Fruit fly (Drosophila melanogaster) whole organism, embryonic: ENCODE data around the gene ZnT86D.

Experiments
- CG10267 ChIP-seq: fragments of 200-800 bp; sonication (Bioruptor generic); optimal IDR thresholded peaks from 2 replicates; lab custom pipeline; 2018; ENCODE audit warnings: missing biosample characterization, mild to moderate bottlenecking, missing genetic modification characterization, moderate library complexity
- CG12071 ChIP-seq: fragments of 200-800 bp; sonication (Bioruptor generic); optimal IDR thresholded peaks from 3 replicates; lab custom pipeline; 2018; ENCODE audit warnings: missing biosample characterization, mild to moderate bottlenecking, missing genetic modification characterization
- CG13296 ChIP-seq: fragments of 200-800 bp; sonication (Bioruptor generic); optimal IDR thresholded peaks from 3 replicates; lab custom pipeline; 2018; ENCODE audit warnings: missing biosample characterization, mild to moderate bottlenecking, missing genetic modification characterization
- CG13424 ChIP-seq: fragments of 200-800 bp; sonication (Bioruptor generic); optimal IDR thresholded peaks from 2 replicates; lab custom pipeline; 2019; ENCODE audit warnings: missing biosample characterization, mild to moderate bottlenecking, missing genetic modification characterization, moderate library complexity
- CG14014 ChIP-seq: fragments of 200-800 bp; sonication (Bioruptor generic); IDR thresholded peaks from 2 replicates; pipeline ENCODE4 v1.3.6; 2022; ENCODE audit warnings: missing biosample characterization, missing genetic modification characterization
- CG14860 ChIP-seq: fragments of 200-800 bp; sonication (Bioruptor generic); IDR thresholded peaks from 3 replicates; pipeline ENCODE4 v1.3.6; 2022; ENCODE audit warnings: missing biosample characterization, missing genetic modification characterization; ENCODE audit not compliant: partially characterized antibody
- CG15011 ChIP-seq: fragments of 200-800 bp; sonication (Bioruptor generic); optimal IDR thresholded peaks from 3 replicates; lab custom pipeline; 2018; ENCODE audit warnings: missing biosample characterization, mild to moderate bottlenecking, missing genetic modification characterization
- CG15514 ChIP-seq: fragments of 200-800 bp; sonication (Bioruptor generic); optimal IDR thresholded peaks from 3 replicates; lab custom pipeline; 2017; ENCODE audit warnings: missing biosample characterization, missing genetic modification characterization, mild to moderate bottlenecking, moderate library complexity, missing genetic modification reagents
- CG18599 ChIP-seq: fragments of 200-800 bp; sonication (Bioruptor generic); optimal IDR thresholded peaks from 3 replicates; lab custom pipeline; 2017; ENCODE audit warnings: missing biosample characterization, missing genetic modification characterization, mild to moderate bottlenecking, moderate library complexity, missing genetic modification reagents
- CG18619 ChIP-seq: fragments of 200-800 bp; sonication (Bioruptor generic); optimal IDR thresholded peaks from 3 replicates; lab custom pipeline; 2017; ENCODE audit warnings: missing biosample characterization, mild to moderate bottlenecking, missing genetic modification characterization
- CG30020 ChIP-seq: fragments of 200-800 bp; optimal IDR thresholded peaks from 2 replicates; lab custom pipeline; 2019; ENCODE audit warnings: missing biosample characterization, mild to moderate bottlenecking, missing genetic modification characterization, moderate library complexity
- CG33213 ChIP-seq: fragments of 200-800 bp; sonication (Bioruptor generic); optimal IDR thresholded peaks from 3 replicates; lab custom pipeline; 2016; ENCODE audit warnings: missing biosample characterization, missing genetic modification characterization
- CG34422 ChIP-seq: fragments of 200-800 bp; sonication (Bioruptor generic); IDR thresholded peaks from 3 replicates; pipeline ENCODE4 v1.3.6; 2022; ENCODE audit warnings: missing biosample characterization, missing genetic modification characterization
- CG4282 ChIP-seq: fragments of 200-800 bp; sonication (Bioruptor generic); optimal IDR thresholded peaks from 2 replicates; lab custom pipeline; 2016; ENCODE audit warnings: missing biosample characterization, missing genetic modification characterization
- CG4404 ChIP-seq: fragments of 200-800 bp; sonication (Bioruptor generic); IDR thresholded peaks from 2 replicates; pipeline ENCODE4 v1.3.6; 2022; ENCODE audit warnings: missing biosample characterization, missing genetic modification characterization
- CG5245 ChIP-seq: fragments of 200-800 bp; sonication (Bioruptor generic); optimal IDR thresholded peaks from 3 replicates; lab custom pipeline; 2016; ENCODE audit warnings: missing biosample characterization, missing genetic modification characterization
- CG6683 ChIP-seq: fragments of 200-800 bp; sonication (Bioruptor generic); optimal IDR thresholded peaks from 2 replicates; lab custom pipeline; 2017; ENCODE audit warnings: missing biosample characterization, mild to moderate bottlenecking, missing genetic modification characterization, missing genetic modification reagents
- CG6791 ChIP-seq: fragments of 200-800 bp; sonication (Bioruptor generic); IDR thresholded peaks from 3 replicates; pipeline ENCODE4 v1.3.6; 2022; ENCODE audit warnings: missing biosample characterization, missing genetic modification characterization; ENCODE audit not compliant: partially characterized antibody
- CG6854 ChIP-seq: fragments of 200-800 bp; sonication (Bioruptor generic); optimal IDR thresholded peaks from 3 replicates; lab custom pipeline; 2017; ENCODE audit warnings: missing biosample characterization, mild to moderate bottlenecking, missing genetic modification characterization
- CG8478 ChIP-seq: fragments of >200 bp; optimal IDR thresholded peaks from 2 replicates; lab custom pipeline; 2018
- CG9437 ChIP-seq: fragments of 200-800 bp; sonication (Bioruptor generic); optimal IDR thresholded peaks from 2 replicates; lab custom pipeline; 2018; ENCODE audit warnings: missing biosample characterization, mild to moderate bottlenecking, missing genetic modification characterization
- Doc2 ChIP-seq: fragments of 200-800 bp; sonication (Bioruptor generic); IDR thresholded peaks from 2 replicates; pipeline ENCODE4 v1.3.6; 2022; ENCODE audit warnings: missing biosample characterization, missing genetic modification characterization
- Dp ChIP-seq: fragments of 200-800 bp; sonication (Bioruptor generic); optimal IDR thresholded peaks from 2 replicates; lab custom pipeline; 2018; ENCODE audit warnings: missing biosample characterization, mild to moderate bottlenecking, missing genetic modification characterization, moderate library complexity
- H2.0 ChIP-seq: fragments of 200-800 bp; sonication (Bioruptor generic); IDR thresholded peaks from 2 replicates; pipeline ENCODE4 v1.3.6; 2022; ENCODE audit warnings: missing biosample characterization, missing genetic modification characterization
- Jarid2 ChIP-seq: fragments of 200-800 bp; sonication (Bioruptor generic); optimal IDR thresholded peaks from 3 replicates; lab custom pipeline; 2017; ENCODE audit warnings: mild to moderate bottlenecking, missing biosample characterization, missing genetic modification reagents, missing genetic modification characterization
- Kr ChIP-seq: fragments of 200-800 bp; sonication (Bioruptor generic); optimal IDR thresholded peaks from 2 replicates; lab custom pipeline; 2017; ENCODE audit warnings: missing biosample characterization, mild to moderate bottlenecking, missing genetic modification characterization
- Lim3 ChIP-seq: fragments of 200-800 bp; sonication (Bioruptor generic); IDR thresholded peaks from 2 replicates; pipeline ENCODE4 v1.3.6; 2022; ENCODE audit warnings: missing biosample characterization, missing genetic modification characterization
- Oaz ChIP-seq: fragments of 200-800 bp; sonication (Bioruptor generic); IDR thresholded peaks from 2 replicates; pipeline ENCODE4 v1.3.6; 2022; ENCODE audit warnings: missing biosample characterization, missing genetic modification characterization
- Scr ChIP-seq: fragments of 200-800 bp; sonication (Bioruptor generic); IDR thresholded peaks from 2 replicates; pipeline ENCODE4 v1.3.6; 2022; ENCODE audit warnings: missing biosample characterization, missing genetic modification characterization; ENCODE audit not compliant: partially characterized antibody
- ase ChIP-seq: fragments of 200-800 bp; sonication (Bioruptor generic); IDR thresholded peaks from 3 replicates; pipeline ENCODE4 v1.3.6; 2022; ENCODE audit warnings: missing biosample characterization, missing genetic modification characterization
- az2 ChIP-seq: fragments of 200-800 bp; sonication (Bioruptor generic); optimal IDR thresholded peaks from 3 replicates; lab custom pipeline; 2016; ENCODE audit warnings: missing biosample characterization, missing genetic modification characterization
- cas ChIP-seq: fragments of 200-800 bp; sonication (Bioruptor generic); IDR thresholded peaks from 2 replicates; pipeline ENCODE4 v1.3.6; 2022; ENCODE audit warnings: missing biosample characterization, missing genetic modification characterization
- chm ChIP-seq: fragments of 200-800 bp; sonication (Bioruptor generic); IDR thresholded peaks from 2 replicates; pipeline ENCODE4 v1.3.6; 2022; ENCODE audit warnings: missing biosample characterization, missing genetic modification characterization
- chn ChIP-seq: fragments of 200-800 bp; sonication (Bioruptor generic); optimal IDR thresholded peaks from 2 replicates; lab custom pipeline; 2016; ENCODE audit warnings: missing biosample characterization, missing genetic modification characterization
- corto ChIP-seq: fragments of 200-800 bp; sonication (Bioruptor generic); optimal IDR thresholded peaks from 2 replicates; lab custom pipeline; 2016; ENCODE audit warnings: missing biosample characterization, mild to moderate bottlenecking, missing genetic modification characterization, moderate library complexity
- crp ChIP-seq, 2 experiments: fragments of 200-800 bp; sonication (Bioruptor generic); optimal IDR thresholded peaks; 2 replicates in 1 of 2; 3 replicates in 1 of 2; lab custom pipeline; 2017; ENCODE audit warnings: missing biosample characterization in 2 of 2, missing genetic modification characterization in 2 of 2, mild to moderate bottlenecking in 1 of 2, moderate library complexity in 1 of 2
- dan ChIP-seq: fragments of 200-800 bp; sonication (Bioruptor generic); IDR thresholded peaks from 2 replicates; pipeline ENCODE4 v1.3.6; 2022; ENCODE audit warnings: missing biosample characterization, missing genetic modification characterization
- dysf ChIP-seq: fragments of 200-800 bp; sonication (Bioruptor generic); IDR thresholded peaks from 3 replicates; pipeline ENCODE4 v1.3.6; 2022; ENCODE audit warnings: missing biosample characterization, missing genetic modification characterization
- ems ChIP-seq: fragments of 200-800 bp; sonication (Bioruptor generic); optimal IDR thresholded peaks from 3 replicates; lab custom pipeline; 2016; ENCODE audit warnings: missing biosample characterization, missing genetic modification characterization
- gem ChIP-seq: fragments of 200-800 bp; sonication (Bioruptor generic); optimal IDR thresholded peaks from 2 replicates; lab custom pipeline; 2019; ENCODE audit warnings: missing biosample characterization, mild to moderate bottlenecking, missing genetic modification characterization, moderate library complexity
- h ChIP-seq: fragments of >200 bp; optimal IDR thresholded peaks from 2 replicates; lab custom pipeline; 2017
- hb ChIP-seq: fragments of 200-800 bp; sonication (Bioruptor generic); IDR thresholded peaks from 3 replicates; pipeline ENCODE4 v1.3.6; 2022; ENCODE audit warnings: missing biosample characterization, missing genetic modification characterization; ENCODE audit not compliant: partially characterized antibody
- ind ChIP-seq: fragments of 200-800 bp; sonication (Bioruptor generic); optimal IDR thresholded peaks from 3 replicates; lab custom pipeline; 2016; ENCODE audit warnings: missing biosample characterization, missing genetic modification characterization
- insv ChIP-seq, 2 experiments: fragments of 200-800 bp; sonication (Bioruptor generic); optimal IDR thresholded peaks; 3 replicates each; lab custom pipeline; 2016 to 2018; ENCODE audit warnings: missing biosample characterization in 2 of 2, missing genetic modification characterization in 2 of 2
- jing ChIP-seq: fragments of 200-800 bp; sonication (Bioruptor generic); optimal IDR thresholded peaks from 2 replicates; lab custom pipeline; 2018; ENCODE audit warnings: missing biosample characterization, mild to moderate bottlenecking, missing genetic modification characterization
- nmo ChIP-seq: fragments of 200-800 bp; sonication (Bioruptor generic); optimal IDR thresholded peaks from 2 replicates; lab custom pipeline; 2018; ENCODE audit warnings: missing biosample characterization, mild to moderate bottlenecking, missing genetic modification characterization, moderate library complexity
- odd ChIP-seq: fragments of 200-800 bp; sonication (Bioruptor generic); optimal IDR thresholded peaks from 2 replicates; lab custom pipeline; 2017; ENCODE audit warnings: missing biosample characterization, mild to moderate bottlenecking, missing genetic modification characterization
- org-1 ChIP-seq: fragments of 200-800 bp; sonication (Bioruptor generic); optimal IDR thresholded peaks from 2 replicates; lab custom pipeline; 2017; ENCODE audit warnings: missing biosample characterization, missing genetic modification characterization
- shn ChIP-seq: fragments of 200-800 bp; sonication (Bioruptor generic); optimal IDR thresholded peaks from 3 replicates; lab custom pipeline; 2016; ENCODE audit warnings: missing biosample characterization, missing genetic modification characterization
- slp2 ChIP-seq: fragments of 200-800 bp; sonication (Bioruptor generic); optimal IDR thresholded peaks from 2 replicates; lab custom pipeline; 2016; ENCODE audit warnings: missing biosample characterization, missing genetic modification characterization
- tll ChIP-seq, 2 experiments: fragments of 200-800 bp in 1 of 2; fragments of >200 bp in 1 of 2; sonication (Bioruptor generic) in 1 of 2; optimal IDR thresholded peaks; 2 replicates each; lab custom pipeline; 2017 to 2019; ENCODE audit warnings: missing biosample characterization in 2 of 2, missing genetic modification characterization in 2 of 2, mild to moderate bottlenecking in 1 of 2, moderate library complexity in 1 of 2

The ZnT86D gene

dm6 chr3R:11200885-11201421 is 13.4 kb downstream of the ZnT86D start (continued):
- TF ChIP-seq ase (GFP tag; lab: Robert Waterston, UW) (no peak), dysf (peak; percentile 73), CG4404 (GFP tag; lab: Robert Waterston, UW) (no peak), Doc2 (no peak), ind (GFP tag; lab: Kevin White, UChicago) (peak; percentile 61), nmo (peak; percentile 61), CG6683 (GFP tag; lab: Kevin White, UChicago) (no peak), H2.0 (peak; percentile 47), Jarid2 (GFP tag; lab: Kevin White, UChicago) (no peak), jing (GFP tag; lab: Kevin White, UChicago) (no peak), insv (GFP tag; optimal IDR thresholded peaks at IDR 0.05; lab: Kevin White, UChicago) (no peak), Oaz (GFP tag; lab: Robert Waterston, UW) (no peak), CG15514 (peak; percentile 54), CG10267 (tag; lab: Kevin White, UChicago) (peak; percentile 15), Scr (GFP tag; lab: Robert Waterston, UW) (no peak), Dp (no peak), CG4282 (GFP tag; lab: Kevin White, UChicago) (no peak), ems (GFP tag; lab: Kevin White, UChicago) (peak; percentile 15), chm (GFP tag; lab: Robert Waterston, UW) (no peak), CG13424 (peak; percentile 53), CG12071 (GFP tag; lab: Kevin White, UChicago) (no peak), odd (peak; percentile 43), org-1 (GFP tag; lab: Kevin White, UChicago) (no peak), hb (GFP tag; lab: Robert Waterston, UW) (no peak), CG15011 (peak; percentile 7), CG13296 (GFP tag; lab: Kevin White, UChicago) (no peak), cas (GFP tag; lab: Robert Waterston, UW) (no peak), CG18619 (peak; percentile 56), CG18599 (peak; percentile 82), crp (GFP tag; optimal IDR thresholded peaks at IDR 0.05; lab: Kevin White, UChicago) (no peak), az2 (GFP tag; lab: Kevin White, UChicago) (peak; percentile 51), CG5245 (GFP tag; lab: Kevin White, UChicago) (no peak), CG9437 (GFP tag; lab: Kevin White, UChicago) (peak; percentile 33), gem (tag; lab: Kevin White, UChicago) (peak; percentile 82), chn (GFP tag; lab: Kevin White, UChicago) (no peak), Lim3 (no peak), CG34422 (GFP tag; lab: Robert Waterston, UW) (0 out of 3 replicates have a peak, but pooled peaks have one; percentile 9), slp2 (GFP tag; lab: Kevin White, UChicago) (no peak), CG6791 (no peak), h (no peak), CG30020 (tag; lab: Kevin White, UChicago) (no peak), CG14860 (GFP tag; lab: Robert Waterston, UW) (no peak), tll (GFP tag; optimal IDR thresholded peaks at IDR 0.05; lab: Kevin White, UChicago) (no peak), CG8478 (no peak), CG6854 (GFP tag; lab: Kevin White, UChicago) (peak; percentile 26), CG14014 (GFP tag; lab: Robert Waterston, UW) (no peak), dan (GFP tag; lab: Robert Waterston, UW) (no peak), corto (GFP tag; lab: Kevin White, UChicago) (peak; percentile 76), Kr (GFP tag; lab: Kevin White, UChicago) (no peak), CG33213 (GFP tag; lab: Kevin White, UChicago) (no peak), shn (GFP tag; lab: Kevin White, UChicago) (no peak)
